Fruit fly (Drosophila melanogaster) whole organism, embryonic: ENCODE results near the gene Tsr1.

ENCODE experiments used
- Abd-B ChIP-seq: fragments of 200-800 bp; sonication (Bioruptor generic); optimal IDR thresholded peaks from 2 replicates; lab custom pipeline; 2018; ENCODE audit warnings: missing biosample characterization, mild to moderate bottlenecking, missing genetic modification characterization, moderate library complexity
- Antp ChIP-seq: fragments of 200-800 bp; sonication (Bioruptor generic); optimal IDR thresholded peaks from 3 replicates; lab custom pipeline; 2016; ENCODE audit warnings: missing biosample characterization, missing genetic modification characterization
- Atf3 ChIP-seq: fragments of 200-800 bp; sonication (Bioruptor generic); optimal IDR thresholded peaks from 3 replicates; lab custom pipeline; 2016; ENCODE audit warnings: missing biosample characterization, missing genetic modification characterization
- Awh ChIP-seq: fragments of 200-800 bp; sonication (Bioruptor generic); IDR thresholded peaks from 2 replicates; pipeline ENCODE4, ENCODE4 v1.3.6; 2022; ENCODE audit warnings: missing biosample characterization, missing genetic modification characterization
- B-H1 ChIP-seq: fragments of 200-800 bp; sonication (Bioruptor generic); IDR thresholded peaks from 3 replicates; pipeline ENCODE4 v1.3.6; 2022; ENCODE audit warnings: missing biosample characterization, missing genetic modification characterization
- Bgb ChIP-seq: fragments of 200-800 bp; sonication (Bioruptor generic); IDR thresholded peaks from 2 replicates; pipeline ENCODE4 v1.3.6; 2022; ENCODE audit warnings: missing biosample characterization, missing genetic modification characterization; ENCODE audit not compliant: partially characterized antibody
- CG11398 ChIP-seq: fragments of 200-800 bp; sonication (Bioruptor generic); optimal IDR thresholded peaks from 2 replicates; lab custom pipeline; 2016; ENCODE audit warnings: missing biosample characterization, missing genetic modification characterization
- CG13287 ChIP-seq: fragments of 200-800 bp; sonication (Bioruptor generic); IDR thresholded peaks from 2 replicates; pipeline ENCODE4 v1.3.6; 2022; ENCODE audit warnings: missing biosample characterization, missing genetic modification characterization; ENCODE audit not compliant: partially characterized antibody
- CG14441 ChIP-seq: fragments of 200-800 bp; sonication (Bioruptor generic); IDR thresholded peaks from 2 replicates; pipeline ENCODE4 v1.3.6; 2022; ENCODE audit warnings: missing biosample characterization, missing genetic modification characterization
- CG1529 ChIP-seq: fragments of 200-800 bp; sonication (Bioruptor generic); optimal IDR thresholded peaks from 3 replicates; lab custom pipeline; 2018; ENCODE audit warnings: missing biosample characterization, missing genetic modification characterization
- CG2120 ChIP-seq: fragments of 200-800 bp; sonication (Bioruptor generic); optimal IDR thresholded peaks from 3 replicates; lab custom pipeline; 2016; ENCODE audit warnings: missing biosample characterization, missing genetic modification characterization
- CG2889 ChIP-seq: fragments of 200-800 bp; sonication (Bioruptor generic); IDR thresholded peaks from 3 replicates; pipeline ENCODE4 v1.3.6; 2022; ENCODE audit warnings: missing biosample characterization, missing genetic modification characterization
- CG3065 ChIP-seq: fragments of 200-800 bp; sonication (Bioruptor generic); optimal IDR thresholded peaks from 2 replicates; lab custom pipeline; 2016; ENCODE audit warnings: missing biosample characterization, missing genetic modification characterization
- CG33213 ChIP-seq: fragments of 200-800 bp; sonication (Bioruptor generic); optimal IDR thresholded peaks from 3 replicates; lab custom pipeline; 2016; ENCODE audit warnings: missing biosample characterization, missing genetic modification characterization
- CG5245 ChIP-seq: fragments of 200-800 bp; sonication (Bioruptor generic); optimal IDR thresholded peaks from 3 replicates; lab custom pipeline; 2016; ENCODE audit warnings: missing biosample characterization, missing genetic modification characterization
- CG8388 ChIP-seq: fragments of 200-800 bp; sonication (Bioruptor generic); optimal IDR thresholded peaks from 2 replicates; lab custom pipeline; 2019; ENCODE audit warnings: missing biosample characterization, mild to moderate bottlenecking, missing genetic modification characterization, moderate library complexity
- CG9215 ChIP-seq: fragments of 200-800 bp; sonication (Bioruptor generic); IDR thresholded peaks from 2 replicates; pipeline ENCODE4 v1.3.6; 2022; ENCODE audit warnings: missing biosample characterization, missing genetic modification characterization
- CrebB ChIP-seq: fragments of 200-800 bp; sonication (Bioruptor generic); optimal IDR thresholded peaks from 3 replicates; lab custom pipeline; 2018; ENCODE audit warnings: missing biosample characterization, mild to moderate bottlenecking, missing genetic modification characterization
- Dip3 ChIP-seq: fragments of 200-800 bp; sonication (Bioruptor generic); optimal IDR thresholded peaks from 3 replicates; lab custom pipeline; 2016; ENCODE audit warnings: missing biosample characterization, missing genetic modification characterization
- Ets97D ChIP-seq: fragments of 200-800 bp; sonication (Bioruptor generic); optimal IDR thresholded peaks from 3 replicates; lab custom pipeline; 2016; ENCODE audit warnings: missing biosample characterization, missing genetic modification characterization
- HLHmδ ChIP-seq: fragments of 200-800 bp; sonication (Bioruptor generic); optimal IDR thresholded peaks from 2 replicates; lab custom pipeline; 2018; ENCODE audit warnings: missing biosample characterization, mild to moderate bottlenecking, missing genetic modification characterization, moderate library complexity
- Hmr ChIP-seq: fragments of 200-800 bp; sonication (Bioruptor generic); optimal IDR thresholded peaks from 3 replicates; lab custom pipeline; 2017; ENCODE audit warnings: mild to moderate bottlenecking, missing biosample characterization, missing genetic modification reagents, missing genetic modification characterization
- Hr39 ChIP-seq: fragments of >200 bp; optimal IDR thresholded peaks from 2 replicates; lab custom pipeline; 2017
- Med ChIP-seq: fragments of 200-800 bp; sonication (Bioruptor generic); peaks from one replicate; lab custom pipeline; 2016; ENCODE audit warnings: missing biosample characterization, missing genetic modification characterization, mild to moderate bottlenecking, inconsistent platforms, moderate library complexity
- Oaz ChIP-seq: fragments of 200-800 bp; sonication (Bioruptor generic); IDR thresholded peaks from 2 replicates; pipeline ENCODE4 v1.3.6; 2022; ENCODE audit warnings: missing biosample characterization, missing genetic modification characterization
- Optix ChIP-seq: fragments of 200-800 bp; sonication (Bioruptor generic); IDR thresholded peaks from 3 replicates; pipeline ENCODE4 v1.3.6; 2022; ENCODE audit warnings: missing biosample characterization, missing genetic modification characterization
- Pdp1 ChIP-seq, 2 experiments: fragments of 200-800 bp; sonication (Bioruptor generic); optimal IDR thresholded peaks; 3 replicates each; lab custom pipeline; 2016; ENCODE audit warnings: missing biosample characterization in 2 of 2, missing genetic modification characterization in 2 of 2, mild to moderate bottlenecking in 1 of 2, moderate library complexity in 1 of 2
- Rfx ChIP-seq: fragments of 200-800 bp; sonication (Bioruptor generic); IDR thresholded peaks from 2 replicates; pipeline ENCODE4 v1.3.6; 2022; ENCODE audit warnings: missing biosample characterization, missing genetic modification characterization
- Rx ChIP-seq: fragments of 200-800 bp; sonication (Bioruptor generic); IDR thresholded peaks from 2 replicates; pipeline ENCODE4 v1.3.6; 2022; ENCODE audit warnings: missing biosample characterization, missing genetic modification characterization
- Xrp1 ChIP-seq: fragments of 200-800 bp; sonication (Bioruptor generic); IDR thresholded peaks from 2 replicates; pipeline ENCODE4 v1.3.6; 2022; ENCODE audit warnings: missing biosample characterization, missing genetic modification characterization
- al ChIP-seq: fragments of 200-800 bp; sonication (Bioruptor generic); IDR thresholded peaks from 2 replicates; pipeline ENCODE4 v1.3.6; 2022; ENCODE audit warnings: missing biosample characterization, missing genetic modification characterization
- cad ChIP-seq: fragments of >200 bp; optimal IDR thresholded peaks from 2 replicates; lab custom pipeline; 2017; ENCODE audit warnings: missing biosample characterization, missing genetic modification characterization
- chm ChIP-seq: fragments of 200-800 bp; sonication (Bioruptor generic); IDR thresholded peaks from 2 replicates; pipeline ENCODE4 v1.3.6; 2022; ENCODE audit warnings: missing biosample characterization, missing genetic modification characterization
- danr ChIP-seq: fragments of 200-800 bp; sonication (Bioruptor generic); IDR thresholded peaks from 2 replicates; pipeline ENCODE4 v1.3.6; 2022; ENCODE audit warnings: missing biosample characterization, missing genetic modification characterization
- dpn ChIP-seq, 2 experiments: fragments of 200-800 bp; sonication (Bioruptor generic); optimal IDR thresholded peaks; 3 replicates each; lab custom pipeline; 2016; ENCODE audit warnings: missing biosample characterization in 2 of 2, missing genetic modification characterization in 2 of 2
- en ChIP-seq: fragments of 200-800 bp; sonication (Bioruptor generic); optimal IDR thresholded peaks from 2 replicates; lab custom pipeline; 2016; ENCODE audit warnings: missing biosample characterization, missing genetic modification characterization
- fd102C ChIP-seq: fragments of 200-800 bp; sonication (Bioruptor generic); optimal IDR thresholded peaks from 2 replicates; lab custom pipeline; 2018; ENCODE audit warnings: missing biosample characterization, mild to moderate bottlenecking, missing genetic modification characterization, moderate library complexity
- fd96Cb ChIP-seq: fragments of 200-800 bp; sonication (Bioruptor generic); optimal IDR thresholded peaks from 2 replicates; lab custom pipeline; 2018; ENCODE audit warnings: missing biosample characterization, mild to moderate bottlenecking, missing genetic modification characterization, moderate library complexity
- gcm ChIP-seq: fragments of 200-800 bp; sonication (Bioruptor generic); optimal IDR thresholded peaks from 2 replicates; lab custom pipeline; 2019; ENCODE audit warnings: missing biosample characterization, mild to moderate bottlenecking, missing genetic modification characterization, moderate library complexity
- hth ChIP-seq: fragments of >200 bp; optimal IDR thresholded peaks from 2 replicates; lab custom pipeline; 2017; ENCODE audit warnings: inconsistent platforms
- inv ChIP-seq: fragments of 200-800 bp; sonication (Bioruptor generic); IDR thresholded peaks from 2 replicates; pipeline ENCODE4 v1.3.6; 2022; ENCODE audit warnings: missing biosample characterization, missing genetic modification characterization; ENCODE audit not compliant: partially characterized antibody
- kah ChIP-seq: fragments of 200-800 bp; sonication (Bioruptor generic); optimal IDR thresholded peaks from 2 replicates; lab custom pipeline; 2018; ENCODE audit warnings: missing biosample characterization, mild to moderate bottlenecking, missing genetic modification characterization
- pita ChIP-seq: fragments of 200-800 bp; sonication (Bioruptor generic); optimal IDR thresholded peaks from 2 replicates; lab custom pipeline; 2017; ENCODE audit warnings: missing biosample characterization, mild to moderate bottlenecking, missing genetic modification characterization
- prd ChIP-seq, 3 experiments: fragments of >200 bp in 2 of 3; fragments of 200-800 bp in 1 of 3; sonication (Bioruptor generic) in 1 of 3; optimal IDR thresholded peaks in 2 of 3; IDR thresholded peaks in 1 of 3; 2 replicates in 2 of 3; 3 replicates in 1 of 3; pipeline versions ENCODE4 v1.3.6 to Lab custom; 2017 to 2022; ENCODE audit warnings: missing biosample characterization in 1 of 3, missing genetic modification characterization in 1 of 3
- sc ChIP-seq, 3 experiments: fragments of >200 bp in 2 of 3; fragments of 200-800 bp in 1 of 3; sonication (Bioruptor generic) in 1 of 3; optimal IDR thresholded peaks; 2 replicates in 2 of 3; 3 replicates in 1 of 3; lab custom pipeline; 2017; ENCODE audit warnings: mild to moderate bottlenecking in 1 of 3, missing biosample characterization in 1 of 3, missing genetic modification characterization in 1 of 3, missing genetic modification reagents in 1 of 3
- sisA ChIP-seq: fragments of 200-800 bp; sonication (Bioruptor generic); IDR thresholded peaks from 2 replicates; pipeline ENCODE4 v1.3.6; 2022; ENCODE audit warnings: missing biosample characterization, missing genetic modification characterization
- tap ChIP-seq: fragments of 200-800 bp; optimal IDR thresholded peaks from 3 replicates; lab custom pipeline; 2019; ENCODE audit warnings: missing biosample characterization, mild to moderate bottlenecking, missing genetic modification characterization, moderate library complexity
- trem ChIP-seq: fragments of 200-800 bp; optimal IDR thresholded peaks from 3 replicates; lab custom pipeline; 2019; ENCODE audit warnings: missing biosample characterization, mild to moderate bottlenecking, missing genetic modification characterization, moderate library complexity
- wor ChIP-seq: fragments of 200-800 bp; sonication (Bioruptor generic); IDR thresholded peaks from 2 replicates; pipeline ENCODE4 v1.3.6; 2022; ENCODE audit warnings: missing biosample characterization, missing genetic modification characterization

Tsr1 gene

dm6 chr3L:21347197-21347831 lies 12.3 kb downstream of the Tsr1 start (continued):
- TF ChIP-seq CG3065 (GFP tag; lab: Kevin White, UChicago) = no peak
- no peak for TF ChIP-seq sc (optimal IDR thresholded peaks at IDR 0.05; lab: Kevin White, UChicago)
- TF ChIP-seq sc (GFP tag; optimal IDR thresholded peaks at IDR 0.05; lab: Kevin White, UChicago) = peak; percentile 69
- TF ChIP-seq chm (GFP tag; lab: Robert Waterston, UW) = 0 out of 2 replicates have a peak, but pooled peaks have one; percentile 33
- TF ChIP-seq Hr39 = no peak
- TF ChIP-seq cad = no peak
- TF ChIP-seq CG1529 (GFP tag; lab: Kevin White, UChicago) = no peak
- no peak for TF ChIP-seq CG33213 (GFP tag; lab: Kevin White, UChicago)
- peak; percentile 59 for TF ChIP-seq Hmr (GFP tag; lab: Kevin White, UChicago)
- TF ChIP-seq Pdp1 (GFP tag; optimal IDR thresholded peaks at IDR 0.05; lab: Kevin White, UChicago) = peak in 1 of 2 experiments; percentile 24
- TF ChIP-seq Rfx (GFP tag; lab: Robert Waterston, UW) = peak; percentile 35; the same call in 1 of the 2 replicates
- peak; percentile 20; the same call in 1 of the 2 replicates for TF ChIP-seq Xrp1 (GFP tag; lab: Robert Waterston, UW)
- no peak for TF ChIP-seq CG11398
- TF ChIP-seq CG2889 (GFP tag; lab: Robert Waterston, UW) = no peak
- no peak for TF ChIP-seq al
- TF ChIP-seq Antp (GFP tag; lab: Kevin White, UChicago) = peak; percentile 60
- no peak for TF ChIP-seq CG13287 (GFP tag; lab: Robert Waterston, UW)
- TF ChIP-seq kah (GFP tag; lab: Kevin White, UChicago) = no peak
- peak; percentile 30 for TF ChIP-seq Dip3 (GFP tag; lab: Kevin White, UChicago)
- TF ChIP-seq Abd-B (GFP tag; lab: Kevin White, UChicago) = peak; percentile 4
- TF ChIP-seq pita = no peak
- TF ChIP-seq Optix (GFP tag; lab: Robert Waterston, UW) = peak; percentile 8; the same call in 1 of the 3 replicates
- TF ChIP-seq CG8388 (GFP tag; lab: Kevin White, UChicago) = peak; percentile 46
- TF ChIP-seq CrebB = no peak
- no peak for TF ChIP-seq Bgb (GFP tag; lab: Robert Waterston, UW)
- peak; percentile 0 for TF ChIP-seq Ets97D (GFP tag; lab: Kevin White, UChicago)
- TF ChIP-seq CG9215 (GFP tag; lab: Robert Waterston, UW) = no peak
- no peak for TF ChIP-seq inv
- TF ChIP-seq danr (GFP tag; lab: Robert Waterston, UW) = no peak
- TF ChIP-seq prd (optimal IDR thresholded peaks at IDR 0.05; lab: Kevin White, UChicago) = no peak
- TF ChIP-seq prd (GFP tag; IDR thresholded peaks at IDR 0.05; lab: Robert Waterston, UW) = peak; percentile 44; the same call in 1 of the 3 replicates
- peak; percentile 25 for TF ChIP-seq CG5245
- peak; percentile 24 for TF ChIP-seq Atf3
- TF ChIP-seq hth (lab: Kevin White, UChicago) = no peak
- TF ChIP-seq sisA (GFP tag; lab: Robert Waterston, UW) = peak; percentile 44; the same call in 1 of the 2 replicates
- no peak for TF ChIP-seq CG14441
- no peak; the same call in 2 of the 3 replicates for TF ChIP-seq B-H1 (GFP tag; lab: Robert Waterston, UW)
- TF ChIP-seq CG2120 (GFP tag; lab: Kevin White, UChicago) = peak; percentile 62
- peak; percentile 19; the same call in 1 of the 2 replicates for TF ChIP-seq wor
- TF ChIP-seq HLHmδ = no peak
- peak; percentile 55 for TF ChIP-seq fd96Cb (tag; lab: Kevin White, UChicago)
- peak; percentile 58 for TF ChIP-seq dpn (GFP tag; optimal IDR thresholded peaks at IDR 0.05; lab: Kevin White, UChicago)
- TF ChIP-seq trem (tag; lab: Kevin White, UChicago) = peak; percentile 7
- no peak for TF ChIP-seq Oaz (GFP tag; lab: Robert Waterston, UW)
- peak; percentile 44 for TF ChIP-seq tap (tag; lab: Kevin White, UChicago)
- 0 out of 2 replicates have a peak, but pooled peaks have one; percentile 16 for TF ChIP-seq Awh (GFP tag; lab: Robert Waterston, UW)
- TF ChIP-seq fd102C (GFP tag; lab: Kevin White, UChicago) = peak; percentile 5
- peak; percentile 89 for TF ChIP-seq Med (GFP tag; lab: Kevin White, UChicago)
- peak; percentile 37; the same call in 1 of the 2 replicates for TF ChIP-seq Rx (GFP tag; lab: Robert Waterston, UW)
- no peak for TF ChIP-seq en (GFP tag; lab: Kevin White, UChicago)
- no peak for TF ChIP-seq gcm (GFP tag; lab: Kevin White, UChicago)
